Worm (Caenorhabditis elegans): ENCODE measurements around the gene C05D11.8.

ce11 chrIII:6421973-6422511 lies 5.1 kb downstream of the C05D11.8 start:
- TF ChIP-seq F22D6.2 (tag; optimal IDR thresholded peaks at IDR 0.05) = no peak
- no peak for TF ChIP-seq nfyb-1 (GFP tag; IDR thresholded peaks at IDR 0.05)
- TF ChIP-seq ets-4 (GFP tag; optimal IDR thresholded peaks at IDR 0.05) = no peak
- TF ChIP-seq lin-35 (GFP tag; optimal IDR thresholded peaks at IDR 0.05) = no peak
- TF ChIP-seq F55B11.4 (tag; optimal IDR thresholded peaks at IDR 0.05; ENCODE audit: borderline replicate concordance, insufficient read depth) = no peak
- TF ChIP-seq ztf-25 (GFP tag; IDR thresholded peaks at IDR 0.05) = no peak
- no peak for TF ChIP-seq nhr-27 (tag; optimal IDR thresholded peaks at IDR 0.05)
- TF ChIP-seq snpc-4 (GFP tag; optimal IDR thresholded peaks at IDR 0.05) = no peak
- no peak for TF ChIP-seq snpc-4 (tag; optimal IDR thresholded peaks at IDR 0.05)
- TF ChIP-seq K11D2.4 (GFP tag; IDR thresholded peaks at IDR 0.05) = no peak
- no peak for TF ChIP-seq aptf-2 (GFP tag; conservative IDR thresholded peaks at IDR 0.05)
